Fruit fly (Drosophila melanogaster) whole organism, embryonic: ENCODE data around the gene CG14100.

Source experiments
- Bteb2 ChIP-seq: fragments of 200-800 bp; sonication (Bioruptor generic); optimal IDR thresholded peaks from 2 replicates; lab custom pipeline; 2016; ENCODE audit warnings: missing biosample characterization, missing genetic modification characterization
- CG10321 ChIP-seq: fragments of 200-800 bp; sonication (Bioruptor generic); IDR thresholded peaks from 2 replicates; pipeline ENCODE4 v1.3.6; 2022; ENCODE audit warnings: missing biosample characterization, missing genetic modification characterization
- CG10431 ChIP-seq: fragments of 200-800 bp; sonication (Bioruptor generic); optimal IDR thresholded peaks from 3 replicates; lab custom pipeline; 2018; ENCODE audit warnings: missing biosample characterization, mild to moderate bottlenecking, missing genetic modification characterization
- CG12299 ChIP-seq: fragments of 200-800 bp; sonication (Bioruptor generic); optimal IDR thresholded peaks from 2 replicates; lab custom pipeline; 2018; ENCODE audit warnings: missing biosample characterization, mild to moderate bottlenecking, missing genetic modification characterization
- CG12659 ChIP-seq: fragments of 200-800 bp; sonication (Bioruptor generic); optimal IDR thresholded peaks from 3 replicates; lab custom pipeline; 2017; ENCODE audit warnings: mild to moderate bottlenecking, missing biosample characterization, missing genetic modification reagents, missing genetic modification characterization
- CG12942 ChIP-seq: fragments of 200-800 bp; sonication (Bioruptor generic); optimal IDR thresholded peaks from 3 replicates; lab custom pipeline; 2016; ENCODE audit warnings: missing biosample characterization, missing genetic modification characterization
- CG14860 ChIP-seq: fragments of 200-800 bp; sonication (Bioruptor generic); IDR thresholded peaks from 3 replicates; pipeline ENCODE4 v1.3.6; 2022; ENCODE audit warnings: missing biosample characterization, missing genetic modification characterization; ENCODE audit not compliant: partially characterized antibody
- CG15073 ChIP-seq: fragments of 200-800 bp; sonication (Bioruptor generic); optimal IDR thresholded peaks from 2 replicates; lab custom pipeline; 2016; ENCODE audit warnings: missing biosample characterization, missing genetic modification characterization
- CG16815 ChIP-seq: fragments of 200-800 bp; sonication (Bioruptor generic); optimal IDR thresholded peaks from 3 replicates; lab custom pipeline; 2017; ENCODE audit warnings: missing biosample characterization, mild to moderate bottlenecking, missing genetic modification characterization
- CG17328 ChIP-seq: fragments of 200-800 bp; sonication (Bioruptor generic); IDR thresholded peaks from 2 replicates; pipeline ENCODE4 v1.3.6; 2022; ENCODE audit warnings: missing biosample characterization, missing genetic modification characterization
- CG17912 ChIP-seq: fragments of 200-800 bp; sonication (Bioruptor generic); optimal IDR thresholded peaks from 2 replicates; lab custom pipeline; 2018; ENCODE audit warnings: missing biosample characterization, mild to moderate bottlenecking, missing genetic modification characterization
- CG1792 ChIP-seq: fragments of 200-800 bp; sonication (Bioruptor generic); optimal IDR thresholded peaks from 2 replicates; lab custom pipeline; 2016; ENCODE audit warnings: missing biosample characterization, missing genetic modification characterization
- CG1832 ChIP-seq: fragments of 200-800 bp; sonication (Bioruptor generic); optimal IDR thresholded peaks from 2 replicates; lab custom pipeline; 2017; ENCODE audit warnings: missing biosample characterization, mild to moderate bottlenecking, missing genetic modification characterization, inconsistent platforms
- CG2678 ChIP-seq: fragments of 200-800 bp; sonication (Bioruptor generic); optimal IDR thresholded peaks from 3 replicates; lab custom pipeline; 2019; ENCODE audit warnings: missing biosample characterization, mild to moderate bottlenecking, missing genetic modification characterization, moderate library complexity
- CG30403 ChIP-seq: fragments of 200-800 bp; sonication (Bioruptor generic); optimal IDR thresholded peaks from 3 replicates; lab custom pipeline; 2016; ENCODE audit warnings: missing biosample characterization, missing genetic modification characterization
- CG30431 ChIP-seq: fragments of 200-800 bp; sonication (Bioruptor generic); optimal IDR thresholded peaks from 2 replicates; lab custom pipeline; 2017; ENCODE audit warnings: missing biosample characterization, missing genetic modification characterization
- CG3065 ChIP-seq: fragments of 200-800 bp; sonication (Bioruptor generic); optimal IDR thresholded peaks from 2 replicates; lab custom pipeline; 2016; ENCODE audit warnings: missing biosample characterization, missing genetic modification characterization
- CG34376 ChIP-seq: fragments of 200-800 bp; sonication (Bioruptor generic); optimal IDR thresholded peaks from 2 replicates; lab custom pipeline; 2018; ENCODE audit warnings: missing biosample characterization, mild to moderate bottlenecking, missing genetic modification characterization
- CG3995 ChIP-seq: fragments of 200-800 bp; sonication (Bioruptor generic); optimal IDR thresholded peaks from 3 replicates; lab custom pipeline; 2016; ENCODE audit warnings: missing biosample characterization, missing genetic modification characterization
- CG6654 ChIP-seq: fragments of 200-800 bp; sonication (Bioruptor generic); optimal IDR thresholded peaks from 2 replicates; lab custom pipeline; 2017; ENCODE audit warnings: missing biosample characterization, mild to moderate bottlenecking, missing genetic modification characterization
- CG8359 ChIP-seq: fragments of 200-800 bp; sonication (Bioruptor generic); optimal IDR thresholded peaks from 2 replicates; lab custom pipeline; 2017; ENCODE audit warnings: missing biosample characterization, mild to moderate bottlenecking, missing genetic modification characterization, borderline replicate concordance
- CG8388 ChIP-seq: fragments of 200-800 bp; sonication (Bioruptor generic); optimal IDR thresholded peaks from 2 replicates; lab custom pipeline; 2019; ENCODE audit warnings: missing biosample characterization, mild to moderate bottlenecking, missing genetic modification characterization, moderate library complexity
- CG9215 ChIP-seq: fragments of 200-800 bp; sonication (Bioruptor generic); IDR thresholded peaks from 2 replicates; pipeline ENCODE4 v1.3.6; 2022; ENCODE audit warnings: missing biosample characterization, missing genetic modification characterization
- CoRest ChIP-seq: fragments of 200-800 bp; sonication (Bioruptor generic); optimal IDR thresholded peaks from 3 replicates; lab custom pipeline; 2018; ENCODE audit warnings: missing biosample characterization, mild to moderate bottlenecking, missing genetic modification characterization, moderate library complexity
- Doc3 ChIP-seq: fragments of 200-800 bp; sonication (Bioruptor generic); IDR thresholded peaks from 3 replicates; pipeline ENCODE4 v1.3.6; 2022; ENCODE audit warnings: missing biosample characterization, missing genetic modification characterization; ENCODE audit not compliant: partially characterized antibody
- HHEX ChIP-seq: fragments of 200-800 bp; sonication (Bioruptor generic); optimal IDR thresholded peaks from 3 replicates; lab custom pipeline; 2017; ENCODE audit warnings: missing biosample characterization, mild to moderate bottlenecking, missing genetic modification characterization, missing genetic modification reagents
- Jarid2 ChIP-seq: fragments of 200-800 bp; sonication (Bioruptor generic); optimal IDR thresholded peaks from 3 replicates; lab custom pipeline; 2017; ENCODE audit warnings: mild to moderate bottlenecking, missing biosample characterization, missing genetic modification reagents, missing genetic modification characterization
- Lim3 ChIP-seq: fragments of 200-800 bp; sonication (Bioruptor generic); IDR thresholded peaks from 2 replicates; pipeline ENCODE4 v1.3.6; 2022; ENCODE audit warnings: missing biosample characterization, missing genetic modification characterization
- Mes4 ChIP-seq: fragments of 200-800 bp; sonication (Bioruptor generic); optimal IDR thresholded peaks from 2 replicates; lab custom pipeline; 2016; ENCODE audit warnings: missing biosample characterization, missing genetic modification characterization
- Sox100B ChIP-seq: fragments of 200-800 bp; sonication (Bioruptor generic); optimal IDR thresholded peaks from 3 replicates; lab custom pipeline; 2018; ENCODE audit warnings: missing biosample characterization, mild to moderate bottlenecking, missing genetic modification characterization
- Trl ChIP-seq, 3 experiments: fragments of >200 bp in 2 of 3; fragments of 200-800 bp in 1 of 3; sonication (Bioruptor generic) in 1 of 3; optimal IDR thresholded peaks; 2 replicates in 1 of 3; 3 replicates in 2 of 3; lab custom pipeline; 2016 to 2017; ENCODE audit warnings: missing biosample characterization in 1 of 3, missing genetic modification characterization in 1 of 3
- aop ChIP-seq: fragments of 200-800 bp; sonication (Bioruptor generic); IDR thresholded peaks from 2 replicates; pipeline ENCODE4 v1.3.6; 2022; ENCODE audit warnings: missing biosample characterization, missing genetic modification characterization
- ase ChIP-seq: fragments of 200-800 bp; sonication (Bioruptor generic); IDR thresholded peaks from 3 replicates; pipeline ENCODE4 v1.3.6; 2022; ENCODE audit warnings: missing biosample characterization, missing genetic modification characterization
- bsh ChIP-seq, 2 experiments: fragments of 200-800 bp; sonication (Bioruptor generic); optimal IDR thresholded peaks; 2 replicates each; lab custom pipeline; 2017 to 2018; ENCODE audit warnings: mild to moderate bottlenecking in 2 of 2, missing biosample characterization in 2 of 2, missing genetic modification characterization in 2 of 2, moderate library complexity in 1 of 2
- caup ChIP-seq: fragments of 200-800 bp; sonication (Bioruptor generic); optimal IDR thresholded peaks from 3 replicates; lab custom pipeline; 2017; ENCODE audit warnings: missing biosample characterization, mild to moderate bottlenecking, missing genetic modification characterization, moderate library complexity; ENCODE audit not compliant: severe bottlenecking
- chif ChIP-seq, 2 experiments: fragments of 200-800 bp; sonication (Bioruptor generic); optimal IDR thresholded peaks; 3 replicates each; lab custom pipeline; 2016; ENCODE audit warnings: missing biosample characterization in 2 of 2, missing genetic modification characterization in 2 of 2
- dan ChIP-seq: fragments of 200-800 bp; sonication (Bioruptor generic); IDR thresholded peaks from 2 replicates; pipeline ENCODE4 v1.3.6; 2022; ENCODE audit warnings: missing biosample characterization, missing genetic modification characterization
- danr ChIP-seq: fragments of 200-800 bp; sonication (Bioruptor generic); IDR thresholded peaks from 2 replicates; pipeline ENCODE4 v1.3.6; 2022; ENCODE audit warnings: missing biosample characterization, missing genetic modification characterization
- fru ChIP-seq: fragments of >200 bp; optimal IDR thresholded peaks from 2 replicates; lab custom pipeline; 2017
- grn ChIP-seq: fragments of 200-800 bp; sonication (Bioruptor generic); optimal IDR thresholded peaks from 3 replicates; lab custom pipeline; 2017; ENCODE audit warnings: missing biosample characterization, missing genetic modification characterization
- ham ChIP-seq: fragments of 200-800 bp; sonication (Bioruptor generic); IDR thresholded peaks from 2 replicates; pipeline ENCODE4 v1.3.6; 2022; ENCODE audit warnings: missing biosample characterization, missing genetic modification characterization
- phol ChIP-seq: fragments of 200-800 bp; sonication (Bioruptor generic); optimal IDR thresholded peaks from 3 replicates; lab custom pipeline; 2018; ENCODE audit warnings: missing biosample characterization, mild to moderate bottlenecking, missing genetic modification characterization, moderate library complexity
- row ChIP-seq: fragments of 200-800 bp; sonication (Bioruptor generic); IDR thresholded peaks from 3 replicates; pipeline ENCODE4 v1.3.6; 2022; ENCODE audit warnings: missing biosample characterization, missing genetic modification characterization
- schlank ChIP-seq: fragments of 200-800 bp; sonication (Bioruptor generic); optimal IDR thresholded peaks from 2 replicates; lab custom pipeline; 2018; ENCODE audit warnings: missing biosample characterization, mild to moderate bottlenecking, missing genetic modification characterization
- sens ChIP-seq: fragments of 200-800 bp; sonication (Bioruptor generic); peaks from one replicate; lab custom pipeline; 2016; ENCODE audit warnings: missing biosample characterization, missing genetic modification characterization
- sug ChIP-seq: fragments of 200-800 bp; optimal IDR thresholded peaks from 2 replicates; lab custom pipeline; 2019; ENCODE audit warnings: missing biosample characterization, mild to moderate bottlenecking, missing genetic modification characterization, moderate library complexity
- tap ChIP-seq: fragments of 200-800 bp; optimal IDR thresholded peaks from 3 replicates; lab custom pipeline; 2019; ENCODE audit warnings: missing biosample characterization, mild to moderate bottlenecking, missing genetic modification characterization, moderate library complexity
- tup ChIP-seq: fragments of 200-800 bp; sonication (Bioruptor generic); optimal IDR thresholded peaks from 2 replicates; lab custom pipeline; 2016; ENCODE audit warnings: missing biosample characterization, mild to moderate bottlenecking, missing genetic modification characterization, moderate library complexity
- unc-4 ChIP-seq: fragments of 200-800 bp; sonication (Bioruptor generic); IDR thresholded peaks from 2 replicates; pipeline ENCODE4 v1.3.6; 2022; ENCODE audit warnings: missing biosample characterization, missing genetic modification characterization; ENCODE audit not compliant: partially characterized antibody
- wek ChIP-seq: fragments of 200-800 bp; sonication (Bioruptor generic); optimal IDR thresholded peaks from 3 replicates; lab custom pipeline; 2018; ENCODE audit warnings: missing biosample characterization, mild to moderate bottlenecking, missing genetic modification characterization, moderate library complexity

Gene CG14100

dm6 chr3L:19631867-19632266 is 41.5 kb upstream of the CG14100 start:
- TF ChIP-seq CG12659 (no peak), CG2678 (tag; lab: Kevin White, UChicago) (no peak), aop (GFP tag; lab: Robert Waterston, UW) (no peak), CG10321 (GFP tag; lab: Robert Waterston, UW) (peak; percentile 45; the same call in 1 of the 2 replicates), CG9215 (GFP tag; lab: Robert Waterston, UW) (no peak), CG16815 (no peak), Doc3 (GFP tag; lab: Robert Waterston, UW) (no peak), sens (peak; percentile 17)

- TF ChIP-seq CG34376 (GFP tag; lab: Kevin White, UChicago): peak; percentile 64
- no peak for TF ChIP-seq CG8359 (GFP tag; lab: Kevin White, UChicago)
- TF ChIP-seq CG10431 (GFP tag; lab: Kevin White, UChicago): no peak
- no peak for TF ChIP-seq Trl (optimal IDR thresholded peaks at IDR 0.05; lab: Kevin White, UChicago)
- TF ChIP-seq Trl (GFP tag; optimal IDR thresholded peaks at IDR 0.05; lab: Kevin White, UChicago): no peak
- TF ChIP-seq CG30403 (GFP tag; lab: Kevin White, UChicago): no peak
- no peak for TF ChIP-seq CG6654 (GFP tag; lab: Kevin White, UChicago)
- peak; percentile 3 for TF ChIP-seq CG1792 (GFP tag; lab: Kevin White, UChicago)
- TF ChIP-seq grn (GFP tag; lab: Kevin White, UChicago): no peak
- no peak for TF ChIP-seq unc-4
- TF ChIP-seq sug (tag; lab: Kevin White, UChicago): peak; percentile 51
- no peak for TF ChIP-seq Mes4
- no peak for TF ChIP-seq bsh (GFP tag; optimal IDR thresholded peaks at IDR 0.05; lab: Kevin White, UChicago)
- peak; percentile 53 for TF ChIP-seq caup (GFP tag; lab: Kevin White, UChicago)
- TF ChIP-seq CG30431: no peak
- TF ChIP-seq tap (tag; lab: Kevin White, UChicago): no peak
- TF ChIP-seq HHEX: no peak
- no peak for TF ChIP-seq CG1832 (GFP tag; lab: Kevin White, UChicago)
- no peak for TF ChIP-seq CG17912 (GFP tag; lab: Kevin White, UChicago)
- TF ChIP-seq Lim3 (GFP tag; lab: Robert Waterston, UW): no peak
- TF ChIP-seq CG15073 (GFP tag; lab: Kevin White, UChicago): no peak
- no peak for TF ChIP-seq CG3065
- TF ChIP-seq CoRest: no peak
- TF ChIP-seq CG12299 (tag; lab: Kevin White, UChicago): no peak
- no peak for TF ChIP-seq danr (GFP tag; lab: Robert Waterston, UW)
- TF ChIP-seq tup: no peak
- TF ChIP-seq ham: no peak
- TF ChIP-seq chif (GFP tag; optimal IDR thresholded peaks at IDR 0.05; lab: Kevin White, UChicago): no peak
- TF ChIP-seq schlank: peak; percentile 14
- no peak for TF ChIP-seq wek (GFP tag; lab: Kevin White, UChicago)
- no peak for TF ChIP-seq fru (lab: Kevin White, UChicago)
- no peak for TF ChIP-seq Bteb2 (GFP tag; lab: Kevin White, UChicago)
- TF ChIP-seq CG12942: no peak
- no peak for TF ChIP-seq Jarid2 (GFP tag; lab: Kevin White, UChicago)
- TF ChIP-seq CG17328 (GFP tag; lab: Robert Waterston, UW): no peak
- peak; percentile 67 for TF ChIP-seq CG3995 (GFP tag; lab: Kevin White, UChicago)
- no peak for TF ChIP-seq ase
- no peak for TF ChIP-seq Sox100B (GFP tag; lab: Kevin White, UChicago)
- TF ChIP-seq CG14860 (GFP tag; lab: Robert Waterston, UW): no peak
- TF ChIP-seq dan: no peak
- peak; percentile 43; the same call in 2 of the 3 replicates for TF ChIP-seq row (GFP tag; lab: Robert Waterston, UW)
- no peak for TF ChIP-seq CG8388 (GFP tag; lab: Kevin White, UChicago)
- TF ChIP-seq phol (tag; lab: Kevin White, UChicago): no peak
Observed at dm6 chr3L:19630701-19631100, 40.4 kb upstream of the CG14100 start.
